Fruit fly (Drosophila melanogaster) whole organism, embryonic: ENCODE data around the gene CG17819.

Experiments
- Bdp1 ChIP-seq: fragments of 200-800 bp; sonication (Bioruptor generic); optimal IDR thresholded peaks from 3 replicates; lab custom pipeline; 2016; ENCODE audit warnings: missing biosample characterization, missing genetic modification characterization
- CG10979 ChIP-seq: fragments of 200-800 bp; sonication (Bioruptor generic); optimal IDR thresholded peaks from 2 replicates; lab custom pipeline; 2018; ENCODE audit warnings: missing biosample characterization, mild to moderate bottlenecking, missing genetic modification characterization, moderate library complexity
- CG11560 ChIP-seq: fragments of 200-800 bp; sonication (Bioruptor generic); IDR thresholded peaks from 3 replicates; pipeline ENCODE4 v1.3.6; 2022; ENCODE audit warnings: missing biosample characterization, missing genetic modification characterization
- CG11695 ChIP-seq: fragments of 200-800 bp; sonication (Bioruptor generic); IDR thresholded peaks from 3 replicates; pipeline ENCODE4 v1.3.6; 2022; ENCODE audit warnings: missing biosample characterization, missing genetic modification characterization
- CG13775 ChIP-seq: fragments of 200-800 bp; sonication (Bioruptor generic); optimal IDR thresholded peaks from 3 replicates; lab custom pipeline; 2017; ENCODE audit warnings: missing biosample characterization, mild to moderate bottlenecking, missing genetic modification characterization
- CG14050 ChIP-seq: fragments of 200-800 bp; sonication (Bioruptor generic); IDR thresholded peaks from 3 replicates; pipeline ENCODE4 v1.3.6; 2022; ENCODE audit warnings: missing biosample characterization, missing genetic modification characterization
- CG1647 ChIP-seq: fragments of 200-800 bp; sonication (Bioruptor generic); optimal IDR thresholded peaks from 3 replicates; lab custom pipeline; 2016; ENCODE audit warnings: missing biosample characterization, missing genetic modification characterization
- CG2116 ChIP-seq: fragments of 200-800 bp; sonication (Bioruptor generic); optimal IDR thresholded peaks from 3 replicates; lab custom pipeline; 2018; ENCODE audit warnings: missing biosample characterization, mild to moderate bottlenecking, missing genetic modification characterization
- CG2202 ChIP-seq: fragments of 200-800 bp; sonication (Bioruptor generic); optimal IDR thresholded peaks from 2 replicates; lab custom pipeline; 2018; ENCODE audit warnings: missing biosample characterization, mild to moderate bottlenecking, missing genetic modification characterization
- CG2678 ChIP-seq: fragments of 200-800 bp; sonication (Bioruptor generic); optimal IDR thresholded peaks from 3 replicates; lab custom pipeline; 2019; ENCODE audit warnings: missing biosample characterization, mild to moderate bottlenecking, missing genetic modification characterization, moderate library complexity
- CG30431 ChIP-seq: fragments of 200-800 bp; sonication (Bioruptor generic); optimal IDR thresholded peaks from 2 replicates; lab custom pipeline; 2017; ENCODE audit warnings: missing biosample characterization, missing genetic modification characterization
- CG4328 ChIP-seq: fragments of 200-800 bp; sonication (Bioruptor generic); optimal IDR thresholded peaks from 3 replicates; lab custom pipeline; 2017; ENCODE audit warnings: missing biosample characterization, missing genetic modification reagents, missing genetic modification characterization
- CG4360 ChIP-seq: fragments of 200-800 bp; sonication (Bioruptor generic); IDR thresholded peaks from 2 replicates; pipeline ENCODE4 v1.3.6; 2022; ENCODE audit warnings: missing biosample characterization, missing genetic modification characterization
- CG4730 ChIP-seq: fragments of 200-800 bp; sonication (Bioruptor generic); IDR thresholded peaks from 2 replicates; pipeline ENCODE4 v1.3.6; 2022; ENCODE audit warnings: missing biosample characterization, missing genetic modification characterization
- CG6813 ChIP-seq: fragments of 200-800 bp; sonication (Bioruptor generic); optimal IDR thresholded peaks from 2 replicates; lab custom pipeline; 2017; ENCODE audit warnings: missing biosample characterization, missing genetic modification characterization, mild to moderate bottlenecking, moderate library complexity, missing genetic modification reagents
- CG7786 ChIP-seq: fragments of 200-800 bp; sonication (Bioruptor generic); optimal IDR thresholded peaks from 2 replicates; lab custom pipeline; 2016; ENCODE audit warnings: missing biosample characterization, missing genetic modification characterization
- CG7963 ChIP-seq: fragments of 200-800 bp; sonication (Bioruptor generic); IDR thresholded peaks from 3 replicates; pipeline ENCODE4 v1.3.6; 2022; ENCODE audit warnings: missing biosample characterization, missing genetic modification characterization; ENCODE audit not compliant: partially characterized antibody
- CG8290 ChIP-seq, 3 experiments: fragments of 200-800 bp; sonication (Bioruptor generic); optimal IDR thresholded peaks; 2 replicates each; lab custom pipeline; 2016 to 2019; ENCODE audit warnings: missing biosample characterization in 3 of 3, missing genetic modification characterization in 3 of 3, mild to moderate bottlenecking in 2 of 3, moderate library complexity in 1 of 3
- CG8388 ChIP-seq: fragments of 200-800 bp; sonication (Bioruptor generic); optimal IDR thresholded peaks from 2 replicates; lab custom pipeline; 2019; ENCODE audit warnings: missing biosample characterization, mild to moderate bottlenecking, missing genetic modification characterization, moderate library complexity
- CG8478 ChIP-seq: fragments of >200 bp; optimal IDR thresholded peaks from 2 replicates; lab custom pipeline; 2018
- Dbx ChIP-seq: fragments of 200-800 bp; sonication (Bioruptor generic); IDR thresholded peaks from 3 replicates; pipeline ENCODE4 v1.3.6; 2022; ENCODE audit warnings: missing biosample characterization, missing genetic modification characterization
- Dek ChIP-seq: fragments of 200-800 bp; sonication (Bioruptor generic); optimal IDR thresholded peaks from 3 replicates; lab custom pipeline; 2019; ENCODE audit warnings: missing biosample characterization, mild to moderate bottlenecking, missing genetic modification characterization, moderate library complexity
- Dip3 ChIP-seq: fragments of 200-800 bp; sonication (Bioruptor generic); optimal IDR thresholded peaks from 3 replicates; lab custom pipeline; 2016; ENCODE audit warnings: missing biosample characterization, missing genetic modification characterization
- GATAe ChIP-seq: fragments of 200-800 bp; sonication (Bioruptor generic); conservative IDR thresholded peaks from 2 replicates; pipeline ENCODE4 v1.3.6; 2022; ENCODE audit warnings: missing biosample characterization, missing genetic modification characterization
- HLH3B ChIP-seq: fragments of 200-800 bp; sonication (Bioruptor generic); IDR thresholded peaks from 2 replicates; pipeline ENCODE4 v1.3.6; 2022; ENCODE audit warnings: missing biosample characterization, missing genetic modification characterization
- HmgD ChIP-seq: fragments of 200-800 bp; sonication (Bioruptor generic); optimal IDR thresholded peaks from 3 replicates; lab custom pipeline; 2016; ENCODE audit warnings: missing biosample characterization, missing genetic modification characterization
- Hr3 ChIP-seq: fragments of 200-800 bp; sonication (Bioruptor generic); optimal IDR thresholded peaks from 3 replicates; lab custom pipeline; 2016; ENCODE audit warnings: missing biosample characterization, missing genetic modification characterization
- Poxn ChIP-seq: fragments of 200-800 bp; sonication (Bioruptor generic); IDR thresholded peaks from 2 replicates; pipeline ENCODE4 v1.3.6; 2022; ENCODE audit warnings: missing biosample characterization, missing genetic modification characterization
- Vsx1 ChIP-seq: fragments of 200-800 bp; sonication (Bioruptor generic); optimal IDR thresholded peaks from 2 replicates; lab custom pipeline; 2017; ENCODE audit warnings: missing biosample characterization, mild to moderate bottlenecking, missing genetic modification characterization, missing genetic modification reagents
- YL-1 ChIP-seq: fragments of 200-800 bp; sonication (Bioruptor generic); optimal IDR thresholded peaks from 3 replicates; lab custom pipeline; 2017; ENCODE audit warnings: missing biosample characterization, mild to moderate bottlenecking, missing genetic modification characterization
- aop ChIP-seq: fragments of 200-800 bp; sonication (Bioruptor generic); IDR thresholded peaks from 2 replicates; pipeline ENCODE4 v1.3.6; 2022; ENCODE audit warnings: missing biosample characterization, missing genetic modification characterization
- crp ChIP-seq, 2 experiments: fragments of 200-800 bp; sonication (Bioruptor generic); optimal IDR thresholded peaks; 2 replicates in 1 of 2; 3 replicates in 1 of 2; lab custom pipeline; 2017; ENCODE audit warnings: missing biosample characterization in 2 of 2, missing genetic modification characterization in 2 of 2, mild to moderate bottlenecking in 1 of 2, moderate library complexity in 1 of 2
- dati ChIP-seq: fragments of 200-800 bp; sonication (Bioruptor generic); IDR thresholded peaks from 2 replicates; pipeline ENCODE4 v1.3.6; 2022; ENCODE audit warnings: missing biosample characterization, missing genetic modification characterization
- ems ChIP-seq: fragments of 200-800 bp; sonication (Bioruptor generic); optimal IDR thresholded peaks from 3 replicates; lab custom pipeline; 2016; ENCODE audit warnings: missing biosample characterization, missing genetic modification characterization
- fd64A ChIP-seq: fragments of 200-800 bp; sonication (Bioruptor generic); optimal IDR thresholded peaks from 3 replicates; lab custom pipeline; 2018; ENCODE audit warnings: missing biosample characterization, mild to moderate bottlenecking, missing genetic modification characterization
- ind ChIP-seq: fragments of 200-800 bp; sonication (Bioruptor generic); optimal IDR thresholded peaks from 3 replicates; lab custom pipeline; 2016; ENCODE audit warnings: missing biosample characterization, missing genetic modification characterization
- jigr1 ChIP-seq: fragments of 200-800 bp; sonication (Bioruptor generic); IDR thresholded peaks from 3 replicates; pipeline ENCODE4 v1.3.6; 2022; ENCODE audit warnings: missing biosample characterization, missing genetic modification characterization
- jing ChIP-seq: fragments of 200-800 bp; sonication (Bioruptor generic); optimal IDR thresholded peaks from 2 replicates; lab custom pipeline; 2018; ENCODE audit warnings: missing biosample characterization, mild to moderate bottlenecking, missing genetic modification characterization
- kah ChIP-seq: fragments of 200-800 bp; sonication (Bioruptor generic); optimal IDR thresholded peaks from 2 replicates; lab custom pipeline; 2018; ENCODE audit warnings: missing biosample characterization, mild to moderate bottlenecking, missing genetic modification characterization
- lilli ChIP-seq: fragments of 200-800 bp; sonication (Bioruptor generic); optimal IDR thresholded peaks from 3 replicates; lab custom pipeline; 2016; ENCODE audit warnings: missing biosample characterization, missing genetic modification characterization
- oc ChIP-seq: fragments of 200-800 bp; sonication (Bioruptor generic); optimal IDR thresholded peaks from 2 replicates; lab custom pipeline; 2018; ENCODE audit warnings: missing biosample characterization, mild to moderate bottlenecking, missing genetic modification characterization, moderate library complexity
- org-1 ChIP-seq: fragments of 200-800 bp; sonication (Bioruptor generic); optimal IDR thresholded peaks from 2 replicates; lab custom pipeline; 2017; ENCODE audit warnings: missing biosample characterization, missing genetic modification characterization
- pho ChIP-seq: fragments of 200-800 bp; sonication (Bioruptor generic); optimal IDR thresholded peaks from 2 replicates; lab custom pipeline; 2016; ENCODE audit warnings: missing biosample characterization, missing genetic modification characterization
- salm ChIP-seq: fragments of 200-800 bp; sonication (Bioruptor generic); optimal IDR thresholded peaks from 2 replicates; lab custom pipeline; 2018; ENCODE audit warnings: missing biosample characterization, mild to moderate bottlenecking, missing genetic modification characterization
- sens-2 ChIP-seq: fragments of 200-800 bp; sonication (Bioruptor generic); IDR thresholded peaks from 2 replicates; pipeline ENCODE4 v1.3.6; 2022; ENCODE audit warnings: missing biosample characterization, missing genetic modification characterization
- sisA ChIP-seq: fragments of 200-800 bp; sonication (Bioruptor generic); IDR thresholded peaks from 2 replicates; pipeline ENCODE4 v1.3.6; 2022; ENCODE audit warnings: missing biosample characterization, missing genetic modification characterization
- tin ChIP-seq: fragments of 200-800 bp; sonication (Bioruptor generic); optimal IDR thresholded peaks from 3 replicates; lab custom pipeline; 2016; ENCODE audit warnings: missing biosample characterization, missing genetic modification characterization
- tna ChIP-seq: fragments of 200-800 bp; sonication (Bioruptor generic); IDR thresholded peaks from 2 replicates; pipeline ENCODE4 v1.3.6; 2022; ENCODE audit warnings: missing biosample characterization, missing genetic modification characterization; ENCODE audit not compliant: partially characterized antibody
- usp ChIP-seq: fragments of >200 bp; optimal IDR thresholded peaks from 2 replicates; lab custom pipeline; 2017; ENCODE audit warnings: missing biosample characterization, missing genetic modification characterization
- vvl ChIP-seq: fragments of 200-800 bp; sonication (Bioruptor generic); IDR thresholded peaks from 2 replicates; pipeline ENCODE4 v1.3.6; 2022; ENCODE audit warnings: missing biosample characterization, missing genetic modification characterization
- zfh2 ChIP-seq: fragments of 200-800 bp; sonication (Bioruptor generic); optimal IDR thresholded peaks from 2 replicates; lab custom pipeline; 2016; ENCODE audit warnings: missing biosample characterization, missing genetic modification characterization

CG17819 gene

dm6 chr3R:21886861-21887587 lies 1.7 kb upstream of the CG17819 start, which contains the start of the genes CG6678 and dnd (continued):
- TF ChIP-seq CG30431 (GFP tag; lab: Kevin White, UChicago) (no peak), CG8290 (GFP tag; optimal IDR thresholded peaks at IDR 0.05; lab: Kevin White, UChicago) (no peak), CG8290 (tag; optimal IDR thresholded peaks at IDR 0.05; lab: Kevin White, UChicago) (no peak), CG4328 (no peak), CG14050 (GFP tag; lab: Robert Waterston, UW) (no peak), CG13775 (GFP tag; lab: Kevin White, UChicago) (no peak), aop (no peak), oc (tag; lab: Kevin White, UChicago) (no peak), tna (GFP tag; lab: Robert Waterston, UW) (no peak), CG2202 (tag; lab: Kevin White, UChicago) (no peak), Hr3 (no peak), zfh2 (GFP tag; lab: Kevin White, UChicago) (no peak), CG4360 (GFP tag; lab: Robert Waterston, UW) (peak; percentile 82), CG2678 (tag; lab: Kevin White, UChicago) (no peak), CG7786 (GFP tag; lab: Kevin White, UChicago) (no peak), dati (no peak), vvl (GFP tag; lab: Robert Waterston, UW) (no peak), kah (GFP tag; lab: Kevin White, UChicago) (no peak), ems (no peak), YL-1 (GFP tag; lab: Kevin White, UChicago) (no peak), CG8388 (no peak), CG11695 (GFP tag; lab: Robert Waterston, UW) (no peak), ind (GFP tag; lab: Kevin White, UChicago) (no peak), HmgD (GFP tag; lab: Kevin White, UChicago) (no peak), CG1647 (GFP tag; lab: Kevin White, UChicago) (no peak), CG4730 (GFP tag; lab: Robert Waterston, UW) (no peak), Dip3 (GFP tag; lab: Kevin White, UChicago) (no peak), sisA (GFP tag; lab: Robert Waterston, UW) (no peak), Vsx1 (GFP tag; lab: Kevin White, UChicago) (peak; percentile 91), fd64A (GFP tag; lab: Kevin White, UChicago) (no peak), Bdp1 (no peak), Dbx (GFP tag; lab: Robert Waterston, UW) (no peak), HLH3B (GFP tag; lab: Robert Waterston, UW) (no peak), usp (GFP tag; lab: Kevin White, UChicago) (no peak), CG6813 (no peak), CG8478 (lab: Kevin White, UChicago) (no peak), CG10979 (tag; lab: Kevin White, UChicago) (no peak), Dek (tag; lab: Kevin White, UChicago) (no peak), pho (GFP tag; lab: Kevin White, UChicago) (no peak), GATAe (GFP tag; lab: Robert Waterston, UW) (no peak), tin (no peak), crp (GFP tag; optimal IDR thresholded peaks at IDR 0.05; lab: Kevin White, UChicago) (peak in 1 of 2 experiments; percentile 28), Poxn (GFP tag; lab: Robert Waterston, UW) (no peak), CG2116 (peak; percentile 88), jing (GFP tag; lab: Kevin White, UChicago) (no peak), salm (tag; lab: Kevin White, UChicago) (no peak), org-1 (GFP tag; lab: Kevin White, UChicago) (no peak), jigr1 (no peak), sens-2 (no peak), CG11560 (tag; lab: Robert Waterston, UW) (no peak), lilli (GFP tag; lab: Kevin White, UChicago) (no peak), CG7963 (GFP tag; lab: Robert Waterston, UW) (no peak)
